Worm (Caenorhabditis elegans) whole organism, L1 larva: ENCODE results near the gene ZK353.9.

Experiments
- C04F5.9 ChIP-seq: sonication (generic microtip); optimal IDR thresholded peaks from 2 replicates; lab custom pipeline; 2016; ENCODE audit warnings: missing genetic modification characterization, missing compliant biosample characterization
- C16A3.4 ChIP-seq: fragments of 150-350 bp; optimal IDR thresholded peaks from 2 replicates; lab custom pipeline; 2014; ENCODE audit warnings: missing biosample characterization, missing genetic modification characterization
- C34B4.2 ChIP-seq: sonication (generic microtip); optimal IDR thresholded peaks from 2 replicates; lab custom pipeline; 2017; ENCODE audit warnings: mild to moderate bottlenecking, missing genetic modification characterization, missing compliant biosample characterization
- F16B12.6 ChIP-seq: fragments of 150-350 bp; optimal IDR thresholded peaks from 2 replicates; lab custom pipeline; 2014; ENCODE audit warnings: missing biosample characterization, missing genetic modification characterization
- aha-1 ChIP-seq: fragments of 150-350 bp; optimal IDR thresholded peaks from 2 replicates; lab custom pipeline; 2014; ENCODE audit warnings: missing biosample characterization, missing genetic modification characterization
- alr-1 ChIP-seq: fragments of 200-800 bp; sonication (Bioruptor generic); optimal IDR thresholded peaks from 2 replicates; lab custom pipeline; 2018; ENCODE audit warnings: borderline replicate concordance, mild to moderate bottlenecking, missing genetic modification characterization, missing compliant biosample characterization
- aly-2 ChIP-seq: fragments of 150-350 bp; optimal IDR thresholded peaks from 2 replicates; lab custom pipeline; 2014; ENCODE audit warnings: missing biosample characterization, missing genetic modification characterization
- ama-1 ChIP-seq: fragments of 150-350 bp; optimal IDR thresholded peaks from 2 replicates; lab custom pipeline; 2014
- blmp-1 ChIP-seq: fragments of 150-350 bp; optimal IDR thresholded peaks from 2 replicates; lab custom pipeline; 2014; ENCODE audit warnings: missing biosample characterization, missing genetic modification characterization
- ceh-63 ChIP-seq: fragments of 200-800 bp; sonication (Bioruptor generic); optimal IDR thresholded peaks from 2 replicates; lab custom pipeline; 2018; ENCODE audit warnings: mild to moderate bottlenecking, missing genetic modification characterization, missing compliant biosample characterization
- ceh-8 ChIP-seq: fragments of 200-800 bp; sonication (Bioruptor generic); optimal IDR thresholded peaks from 2 replicates; lab custom pipeline; 2018; ENCODE audit warnings: mild to moderate bottlenecking, missing genetic modification characterization, moderate library complexity, missing compliant biosample characterization
- ceh-90 ChIP-seq: sonication (generic microtip); optimal IDR thresholded peaks from 2 replicates; lab custom pipeline; 2016; ENCODE audit warnings: missing genetic modification characterization, missing compliant biosample characterization
- ces-1 ChIP-seq: fragments of 150-350 bp; optimal IDR thresholded peaks from 2 replicates; lab custom pipeline; 2014; ENCODE audit warnings: missing biosample characterization, missing genetic modification reagents, missing genetic modification characterization
- efl-1 ChIP-seq, 4 experiments: fragments of 150-350 bp; optimal IDR thresholded peaks in 3 of 4; peaks in 1 of 4; 1 replicate in 1 of 4; 2 replicates in 3 of 4; lab custom pipeline; 2014; ENCODE audit warnings: missing biosample characterization in 2 of 4, missing genetic modification characterization in 2 of 4, missing genetic modification reagents in 2 of 4
- egl-27 ChIP-seq, 2 experiments: fragments of 150-350 bp in 1 of 2; sonication (generic microtip); optimal IDR thresholded peaks; 3 replicates each; lab custom pipeline; 2017 to 2018; ENCODE audit warnings: missing biosample characterization in 2 of 2, missing genetic modification characterization in 2 of 2, missing genetic modification reagents in 2 of 2
- elt-3 ChIP-seq, 6 experiments: fragments of 150-350 bp in 1 of 6; sonication (generic microtip); optimal IDR thresholded peaks; 2 replicates each; lab custom pipeline; 2017 to 2018; ENCODE audit warnings: missing biosample characterization in 6 of 6, missing genetic modification characterization in 6 of 6, inconsistent platforms in 1 of 6
- ets-5 ChIP-seq: fragments of 200-800 bp; sonication (Bioruptor generic); IDR thresholded peaks from 2 replicates; pipeline ENCODE4 v1.3.6; 2022; ENCODE audit warnings: missing genetic modification characterization, missing compliant biosample characterization
- fos-1 ChIP-seq: fragments of 150-350 bp; optimal IDR thresholded peaks from 2 replicates; lab custom pipeline; 2014; ENCODE audit warnings: missing biosample characterization, missing genetic modification characterization
- jun-1 ChIP-seq: fragments of 150-350 bp; optimal IDR thresholded peaks from 2 replicates; lab custom pipeline; 2014; ENCODE audit warnings: missing biosample characterization, missing genetic modification reagents, missing genetic modification characterization
- lin-14 ChIP-seq: fragments of 200-800 bp; sonication (Bioruptor generic); optimal IDR thresholded peaks from 2 replicates; lab custom pipeline; 2018; ENCODE audit warnings: mild to moderate bottlenecking, missing genetic modification characterization, moderate library complexity, missing compliant biosample characterization
- lin-39 ChIP-seq: fragments of 150-350 bp; optimal IDR thresholded peaks from 2 replicates; lab custom pipeline; 2014; ENCODE audit warnings: missing biosample characterization, missing genetic modification reagents, missing genetic modification characterization
- mab-9 ChIP-seq: fragments of 200-800 bp; sonication (Bioruptor generic); IDR thresholded peaks from 2 replicates; pipeline ENCODE4 v1.3.6; 2022; ENCODE audit warnings: missing genetic modification reagents, missing genetic modification characterization, missing compliant biosample characterization
- mdl-1 ChIP-seq, 2 experiments: fragments of 150-350 bp; optimal IDR thresholded peaks; 2 replicates each; lab custom pipeline; 2014 to 2017; ENCODE audit warnings: missing biosample characterization in 2 of 2, missing genetic modification characterization in 2 of 2, inconsistent platforms in 1 of 2
- mef-2 ChIP-seq: fragments of 150-350 bp; optimal IDR thresholded peaks from 2 replicates; lab custom pipeline; 2014; ENCODE audit warnings: missing biosample characterization, missing genetic modification characterization
- mep-1 ChIP-seq: fragments of 150-350 bp; optimal IDR thresholded peaks from 2 replicates; lab custom pipeline; 2014; ENCODE audit warnings: missing biosample characterization, missing genetic modification characterization
- nhr-11 ChIP-seq: fragments of 150-350 bp; optimal IDR thresholded peaks from 2 replicates; lab custom pipeline; 2014; ENCODE audit warnings: missing biosample characterization, missing genetic modification characterization
- nhr-19 ChIP-seq: fragments of 200-800 bp; sonication (Bioruptor generic); conservative IDR thresholded peaks from 2 replicates; pipeline ENCODE4 v1.3.6; 2022; ENCODE audit warnings: missing genetic modification characterization, missing compliant biosample characterization
- nhr-20 ChIP-seq: sonication (generic microtip); optimal IDR thresholded peaks from 2 replicates; lab custom pipeline; 2016; ENCODE audit warnings: mild to moderate bottlenecking, missing genetic modification characterization, missing compliant biosample characterization
- nhr-28 ChIP-seq: fragments of 150-350 bp; optimal IDR thresholded peaks from 2 replicates; lab custom pipeline; 2014; ENCODE audit warnings: missing biosample characterization, missing genetic modification characterization
- nhr-47 ChIP-seq: sonication (generic microtip); optimal IDR thresholded peaks from 2 replicates; lab custom pipeline; 2016; ENCODE audit warnings: mild to moderate bottlenecking, missing genetic modification characterization, moderate library complexity, missing compliant biosample characterization
- nhr-76 ChIP-seq: sonication (generic microtip); optimal IDR thresholded peaks from 2 replicates; lab custom pipeline; 2017; ENCODE audit warnings: missing biosample characterization, missing genetic modification characterization
- nhr-90 ChIP-seq: sonication (generic microtip); optimal IDR thresholded peaks from 2 replicates; lab custom pipeline; 2016; ENCODE audit warnings: mild to moderate bottlenecking, missing genetic modification characterization, missing compliant biosample characterization; ENCODE audit not compliant: poor library complexity
- pax-3 ChIP-seq: fragments of 200-800 bp; sonication (Bioruptor generic); optimal IDR thresholded peaks from 2 replicates; lab custom pipeline; 2018; ENCODE audit warnings: mild to moderate bottlenecking, missing genetic modification characterization, moderate library complexity, missing compliant biosample characterization
- skn-1 ChIP-seq: fragments of 150-350 bp; optimal IDR thresholded peaks from 2 replicates; lab custom pipeline; 2014; ENCODE audit warnings: missing biosample characterization, missing genetic modification characterization
- snpc-4 ChIP-seq: fragments of 150-350 bp; optimal IDR thresholded peaks from 2 replicates; lab custom pipeline; 2014; ENCODE audit warnings: missing biosample characterization, missing genetic modification characterization
- sox-4 ChIP-seq: sonication (generic microtip); optimal IDR thresholded peaks from 2 replicates; lab custom pipeline; 2016; ENCODE audit warnings: missing genetic modification characterization, missing compliant biosample characterization
- sup-37 ChIP-seq: fragments of 200-800 bp; sonication (Bioruptor generic); optimal IDR thresholded peaks from 2 replicates; lab custom pipeline; 2018; ENCODE audit warnings: mild to moderate bottlenecking, missing genetic modification characterization, missing compliant biosample characterization
- tbx-2 ChIP-seq: sonication (generic microtip); optimal IDR thresholded peaks from 2 replicates; lab custom pipeline; 2016; ENCODE audit warnings: missing genetic modification characterization, missing compliant biosample characterization
- tlp-1 ChIP-seq: fragments of 150-350 bp; optimal IDR thresholded peaks from 2 replicates; lab custom pipeline; 2014; ENCODE audit warnings: missing biosample characterization, missing genetic modification characterization
- unc-86 ChIP-seq: sonication (generic microtip); optimal IDR thresholded peaks from 2 replicates; lab custom pipeline; 2016; ENCODE audit warnings: missing genetic modification characterization, missing compliant biosample characterization
- vab-15 ChIP-seq: sonication (generic microtip); optimal IDR thresholded peaks from 2 replicates; lab custom pipeline; 2017; ENCODE audit warnings: missing genotype, mild to moderate bottlenecking, missing genetic modification characterization, missing compliant biosample characterization
- xbp-1 ChIP-seq: sonication (generic microtip); optimal IDR thresholded peaks from 2 replicates; lab custom pipeline; 2016; ENCODE audit warnings: missing genetic modification characterization, missing compliant biosample characterization
- ztf-4 ChIP-seq: fragments of 150-350 bp; optimal IDR thresholded peaks from 2 replicates; lab custom pipeline; 2014; ENCODE audit warnings: missing biosample characterization, missing genetic modification characterization

ZK353.9 gene

ce11 chrIII:8443557-8444131 lies 34.3 kb downstream of the ZK353.9 start, which contains the start of gene ufbp-1 (continued):
- TF ChIP-seq efl-1 (optimal IDR thresholded peaks at IDR 0.05; lab: Kevin White, UChicago) (no peak), efl-1 (GFP tag; optimal IDR thresholded peaks at IDR 0.05 in 1 of 2; lab: Kevin White, UChicago) (peak; percentile 27 to 57), egl-27 (tag; optimal IDR thresholded peaks at IDR 0.05; lab: Kevin White, UChicago) (no peak), C34B4.2 (tag; lab: Kevin White, UChicago) (no peak), nhr-76 (tag; lab: Kevin White, UChicago) (no peak), nhr-47 (peak; percentile 19)

ce11 chrIII:8444433-8445090 lies 35.3 kb downstream of the ZK353.9 start:
- no peak for TF ChIP-seq elt-3 (tag; optimal IDR thresholded peaks at IDR 0.05; lab: Kevin White, UChicago)
- TF ChIP-seq skn-1, result peak; percentile 30
- peak; percentile 70 for TF ChIP-seq ama-1 (lab: Kevin White, UChicago)
- TF ChIP-seq aly-2, result peak; percentile 54
- TF ChIP-seq nhr-28 (tag; lab: Kevin White, UChicago), result no peak

ce11 chrIII:8446061-8446460 lies 36.8 kb downstream of the ZK353.9 start:
- no peak for TF ChIP-seq efl-1 (optimal IDR thresholded peaks at IDR 0.05; lab: Kevin White, UChicago)
- no peak for TF ChIP-seq efl-1 (GFP tag; optimal IDR thresholded peaks at IDR 0.05 in 1 of 2; lab: Kevin White, UChicago)
- TF ChIP-seq mep-1, result peak; percentile 53

- TF ChIP-seq sox-4 (tag; lab: Kevin White, UChicago) (no peak), ceh-63 (GFP tag; lab: Kevin White, UChicago) (no peak), unc-86 (no peak), F16B12.6 (tag; lab: Kevin White, UChicago) (no peak), jun-1 (tag; lab: Kevin White, UChicago) (no peak), nhr-11 (no peak), C16A3.4 (tag; lab: Kevin White, UChicago) (no peak), efl-1 (optimal IDR thresholded peaks at IDR 0.05; lab: Kevin White, UChicago) (no peak), efl-1 (GFP tag; optimal IDR thresholded peaks at IDR 0.05 in 1 of 2; lab: Kevin White, UChicago) (no peak), ces-1 (GFP tag; lab: Kevin White, UChicago) (no peak), C34B4.2 (tag; lab: Kevin White, UChicago) (no peak), pax-3 (no peak), elt-3 (tag; optimal IDR thresholded peaks at IDR 0.05; lab: Kevin White, UChicago) (no peak), blmp-1 (tag; lab: Kevin White, UChicago) (no peak), mab-9 (GFP tag; lab: Robert Waterston, UW) (no peak), nhr-19 (no peak), fos-1 (tag; lab: Kevin White, UChicago) (no peak), tlp-1 (tag; lab: Kevin White, UChicago) (no peak), ama-1 (lab: Kevin White, UChicago) (no peak), snpc-4 (tag; lab: Kevin White, UChicago) (no peak)
Observed at ce11 chrIII:8446534-8446933, 37.2 kb downstream of the ZK353.9 start, which contains the start of gene hsp-110. Gene hsp-110, minus strand, starts transcription at chrIII:8446909.

ce11 chrIII:8446940-8447403 lies 37.7 kb downstream of the ZK353.9 start, which contains the start of gene rpn-3:
Gene rpn-3, plus strand, starts transcription at chrIII:8447353.
- TF ChIP-seq fos-1 (tag; lab: Kevin White, UChicago) (peak; percentile 96), alr-1 (no peak), elt-3 (tag; optimal IDR thresholded peaks at IDR 0.05; lab: Kevin White, UChicago) (peak in 5 of 6 experiments; percentile 27 to 95 (median 90)), ets-5 (GFP tag; lab: Robert Waterston, UW) (no peak), ztf-4 (tag; lab: Kevin White, UChicago) (peak; percentile 98), lin-14 (GFP tag; lab: Kevin White, UChicago) (peak; percentile 98), mdl-1 (tag; optimal IDR thresholded peaks at IDR 0.05; lab: Kevin White, UChicago) (peak in 1 of 2 experiments; percentile 85), mef-2 (tag; lab: Kevin White, UChicago) (peak; percentile 69), egl-27 (tag; optimal IDR thresholded peaks at IDR 0.05; lab: Kevin White, UChicago) (peak in 1 of 2 experiments; percentile 30), tlp-1 (tag; lab: Kevin White, UChicago) (no peak), sup-37 (GFP tag; lab: Kevin White, UChicago) (peak; percentile 83), tbx-2 (peak; percentile 96), nhr-90 (peak; percentile 94), C04F5.9 (tag; lab: Kevin White, UChicago) (peak; percentile 90), vab-15 (tag; lab: Kevin White, UChicago) (peak; percentile 43), aha-1 (tag; lab: Kevin White, UChicago) (peak; percentile 71), xbp-1 (tag; lab: Kevin White, UChicago) (peak; percentile 96), nhr-20 (peak; percentile 98), lin-39 (peak; percentile 95), ceh-8 (peak; percentile 85), ceh-90 (tag; lab: Kevin White, UChicago) (peak; percentile 61)
